Fruit fly (Drosophila melanogaster) whole organism, embryonic: ENCODE measurements around the gene Obp99d.

Experiments used
- Ada2b ChIP-seq: fragments of 200-800 bp; sonication (Bioruptor generic); IDR thresholded peaks from 2 replicates; pipeline ENCODE4 v1.3.6; 2022; ENCODE audit warnings: missing biosample characterization, missing genetic modification characterization
- BEAF-32 ChIP-seq: fragments of 200-800 bp; sonication (Bioruptor generic); optimal IDR thresholded peaks from 3 replicates; lab custom pipeline; 2017; ENCODE audit warnings: missing biosample characterization, missing genetic modification characterization, mild to moderate bottlenecking, moderate library complexity, missing genetic modification reagents
- Bgb ChIP-seq: fragments of 200-800 bp; sonication (Bioruptor generic); IDR thresholded peaks from 2 replicates; pipeline ENCODE4 v1.3.6; 2022; ENCODE audit warnings: missing biosample characterization, missing genetic modification characterization; ENCODE audit not compliant: partially characterized antibody
- CG1024 ChIP-seq: fragments of 200-800 bp; sonication (Bioruptor generic); IDR thresholded peaks from 2 replicates; pipeline ENCODE4 v1.3.6; 2022; ENCODE audit warnings: missing biosample characterization, missing genetic modification characterization
- CG10979 ChIP-seq: fragments of 200-800 bp; sonication (Bioruptor generic); optimal IDR thresholded peaks from 2 replicates; lab custom pipeline; 2018; ENCODE audit warnings: missing biosample characterization, mild to moderate bottlenecking, missing genetic modification characterization, moderate library complexity
- CG11723 ChIP-seq: fragments of 200-800 bp; sonication (Bioruptor generic); optimal IDR thresholded peaks from 2 replicates; lab custom pipeline; 2017; ENCODE audit warnings: missing biosample characterization, mild to moderate bottlenecking, missing genetic modification characterization
- CG12104 ChIP-seq: fragments of 200-800 bp; sonication (Bioruptor generic); optimal IDR thresholded peaks from 3 replicates; lab custom pipeline; 2016; ENCODE audit warnings: missing biosample characterization, missing genetic modification characterization
- CG1233 ChIP-seq: fragments of 200-800 bp; sonication (Bioruptor generic); optimal IDR thresholded peaks from 4 replicates; lab custom pipeline; 2018; ENCODE audit warnings: missing biosample characterization, mild to moderate bottlenecking, missing genetic modification characterization
- CG12942 ChIP-seq: fragments of 200-800 bp; sonication (Bioruptor generic); optimal IDR thresholded peaks from 3 replicates; lab custom pipeline; 2016; ENCODE audit warnings: missing biosample characterization, missing genetic modification characterization
- CG13287 ChIP-seq: fragments of 200-800 bp; sonication (Bioruptor generic); IDR thresholded peaks from 2 replicates; pipeline ENCODE4 v1.3.6; 2022; ENCODE audit warnings: missing biosample characterization, missing genetic modification characterization; ENCODE audit not compliant: partially characterized antibody
- CG18599 ChIP-seq: fragments of 200-800 bp; sonication (Bioruptor generic); optimal IDR thresholded peaks from 3 replicates; lab custom pipeline; 2017; ENCODE audit warnings: missing biosample characterization, missing genetic modification characterization, mild to moderate bottlenecking, moderate library complexity, missing genetic modification reagents
- CG2120 ChIP-seq: fragments of 200-800 bp; sonication (Bioruptor generic); optimal IDR thresholded peaks from 3 replicates; lab custom pipeline; 2016; ENCODE audit warnings: missing biosample characterization, missing genetic modification characterization
- CG2678 ChIP-seq: fragments of 200-800 bp; sonication (Bioruptor generic); optimal IDR thresholded peaks from 3 replicates; lab custom pipeline; 2019; ENCODE audit warnings: missing biosample characterization, mild to moderate bottlenecking, missing genetic modification characterization, moderate library complexity
- CG30020 ChIP-seq: fragments of 200-800 bp; optimal IDR thresholded peaks from 2 replicates; lab custom pipeline; 2019; ENCODE audit warnings: missing biosample characterization, mild to moderate bottlenecking, missing genetic modification characterization, moderate library complexity
- CG4424 ChIP-seq: fragments of 200-800 bp; sonication (Bioruptor generic); optimal IDR thresholded peaks from 3 replicates; lab custom pipeline; 2016; ENCODE audit warnings: missing biosample characterization, missing genetic modification characterization
- CG5180 ChIP-seq: fragments of 200-800 bp; sonication (Bioruptor generic); optimal IDR thresholded peaks from 3 replicates; lab custom pipeline; 2017; ENCODE audit warnings: missing biosample characterization, missing genetic modification characterization, mild to moderate bottlenecking, moderate library complexity, missing genetic modification reagents
- CG6654 ChIP-seq: fragments of 200-800 bp; sonication (Bioruptor generic); optimal IDR thresholded peaks from 2 replicates; lab custom pipeline; 2017; ENCODE audit warnings: missing biosample characterization, mild to moderate bottlenecking, missing genetic modification characterization
- CG7839 ChIP-seq: fragments of 200-800 bp; sonication (Bioruptor generic); optimal IDR thresholded peaks from 3 replicates; lab custom pipeline; 2018; ENCODE audit warnings: missing biosample characterization, mild to moderate bottlenecking, missing genetic modification characterization, moderate library complexity
- CG9609 ChIP-seq: fragments of 200-800 bp; sonication (Bioruptor generic); optimal IDR thresholded peaks from 3 replicates; lab custom pipeline; 2016; ENCODE audit warnings: missing biosample characterization, missing genetic modification characterization
- CG9876 ChIP-seq: fragments of 200-800 bp; sonication (Bioruptor generic); optimal IDR thresholded peaks from 2 replicates; lab custom pipeline; 2016; ENCODE audit warnings: missing biosample characterization, missing genetic modification characterization
- CTCF ChIP-seq: fragments of 200-800 bp; sonication (Bioruptor generic); optimal IDR thresholded peaks from 2 replicates; lab custom pipeline; 2017; ENCODE audit warnings: missing biosample characterization, mild to moderate bottlenecking, missing genetic modification characterization, moderate library complexity
- D19B ChIP-seq: fragments of 200-800 bp; sonication (Bioruptor generic); optimal IDR thresholded peaks from 2 replicates; lab custom pipeline; 2017; ENCODE audit warnings: missing biosample characterization, mild to moderate bottlenecking, missing genetic modification characterization
- Drgx ChIP-seq: fragments of 200-800 bp; sonication (Bioruptor generic); IDR thresholded peaks from 2 replicates; pipeline ENCODE4 v1.3.6; 2022; ENCODE audit warnings: missing biosample characterization, missing genetic modification characterization
- Gug ChIP-seq: fragments of 200-800 bp; sonication (Bioruptor generic); IDR thresholded peaks from 4 replicates; pipeline ENCODE4 v1.3.6; 2022; ENCODE audit warnings: missing biosample characterization, missing genetic modification characterization
- HmgZ ChIP-seq: fragments of 200-800 bp; sonication (Bioruptor generic); optimal IDR thresholded peaks from 2 replicates; lab custom pipeline; 2018; ENCODE audit warnings: missing biosample characterization, mild to moderate bottlenecking, missing genetic modification characterization
- Jarid2 ChIP-seq: fragments of 200-800 bp; sonication (Bioruptor generic); optimal IDR thresholded peaks from 3 replicates; lab custom pipeline; 2017; ENCODE audit warnings: mild to moderate bottlenecking, missing biosample characterization, missing genetic modification reagents, missing genetic modification characterization
- MESR4 ChIP-seq: fragments of 200-800 bp; sonication (Bioruptor generic); optimal IDR thresholded peaks from 2 replicates; lab custom pipeline; 2018; ENCODE audit warnings: missing biosample characterization, mild to moderate bottlenecking, missing genetic modification characterization, moderate library complexity
- Oli ChIP-seq: fragments of 200-800 bp; sonication (Bioruptor generic); optimal IDR thresholded peaks from 2 replicates; lab custom pipeline; 2018; ENCODE audit warnings: missing biosample characterization, mild to moderate bottlenecking, missing genetic modification characterization, moderate library complexity
- Poxn ChIP-seq: fragments of 200-800 bp; sonication (Bioruptor generic); IDR thresholded peaks from 2 replicates; pipeline ENCODE4 v1.3.6; 2022; ENCODE audit warnings: missing biosample characterization, missing genetic modification characterization
- Sox102F ChIP-seq: fragments of 200-800 bp; sonication (Bioruptor generic); optimal IDR thresholded peaks from 2 replicates; lab custom pipeline; 2018; ENCODE audit warnings: missing biosample characterization, mild to moderate bottlenecking, missing genetic modification characterization, moderate library complexity
- Sry-β ChIP-seq: fragments of 200-800 bp; sonication (Bioruptor generic); optimal IDR thresholded peaks from 2 replicates; lab custom pipeline; 2018; ENCODE audit warnings: missing biosample characterization, mild to moderate bottlenecking, missing genetic modification characterization, moderate library complexity
- Ssrp ChIP-seq: fragments of 200-800 bp; sonication (Bioruptor generic); optimal IDR thresholded peaks from 2 replicates; lab custom pipeline; 2018; ENCODE audit warnings: missing biosample characterization, mild to moderate bottlenecking, missing genetic modification characterization, moderate library complexity
- Trl ChIP-seq, 3 experiments: fragments of >200 bp in 2 of 3; fragments of 200-800 bp in 1 of 3; sonication (Bioruptor generic) in 1 of 3; optimal IDR thresholded peaks; 2 replicates in 1 of 3; 3 replicates in 2 of 3; lab custom pipeline; 2016 to 2017; ENCODE audit warnings: missing biosample characterization in 1 of 3, missing genetic modification characterization in 1 of 3
- ab ChIP-seq: fragments of 200-800 bp; sonication (Bioruptor generic); optimal IDR thresholded peaks from 2 replicates; lab custom pipeline; 2016; ENCODE audit warnings: missing biosample characterization, missing genetic modification characterization
- ara ChIP-seq: fragments of 200-800 bp; sonication (Bioruptor generic); IDR thresholded peaks from 2 replicates; pipeline ENCODE4 v1.3.6; 2022; ENCODE audit warnings: missing biosample characterization, missing genetic modification characterization
- emc ChIP-seq: fragments of 200-800 bp; sonication (Bioruptor generic); optimal IDR thresholded peaks from 2 replicates; lab custom pipeline; 2016; ENCODE audit warnings: missing biosample characterization, missing genetic modification characterization
- ems ChIP-seq: fragments of 200-800 bp; sonication (Bioruptor generic); optimal IDR thresholded peaks from 3 replicates; lab custom pipeline; 2016; ENCODE audit warnings: missing biosample characterization, missing genetic modification characterization
- en ChIP-seq: fragments of 200-800 bp; sonication (Bioruptor generic); optimal IDR thresholded peaks from 2 replicates; lab custom pipeline; 2016; ENCODE audit warnings: missing biosample characterization, missing genetic modification characterization
- esg ChIP-seq: fragments of 200-800 bp; sonication (Bioruptor generic); conservative IDR thresholded peaks from 2 replicates; pipeline ENCODE4 v1.3.6; 2022; ENCODE audit warnings: missing biosample characterization, missing genetic modification characterization
- lmd ChIP-seq: fragments of 200-800 bp; sonication (Bioruptor generic); IDR thresholded peaks from 2 replicates; pipeline ENCODE4 v1.3.6; 2022; ENCODE audit warnings: missing biosample characterization, missing genetic modification characterization
- lov ChIP-seq, 2 experiments: fragments of 200-800 bp in 1 of 2; fragments of >200 bp in 1 of 2; sonication (Bioruptor generic) in 1 of 2; IDR thresholded peaks in 1 of 2; optimal IDR thresholded peaks in 1 of 2; 2 replicates in 1 of 2; 3 replicates in 1 of 2; pipeline versions ENCODE4 v1.3.6 to Lab custom; 2017 to 2022; ENCODE audit warnings: missing biosample characterization in 1 of 2, missing genetic modification characterization in 1 of 2
- nmo ChIP-seq: fragments of 200-800 bp; sonication (Bioruptor generic); optimal IDR thresholded peaks from 2 replicates; lab custom pipeline; 2018; ENCODE audit warnings: missing biosample characterization, mild to moderate bottlenecking, missing genetic modification characterization, moderate library complexity
- pho ChIP-seq: fragments of 200-800 bp; sonication (Bioruptor generic); optimal IDR thresholded peaks from 2 replicates; lab custom pipeline; 2016; ENCODE audit warnings: missing biosample characterization, missing genetic modification characterization
- pita ChIP-seq: fragments of 200-800 bp; sonication (Bioruptor generic); optimal IDR thresholded peaks from 2 replicates; lab custom pipeline; 2017; ENCODE audit warnings: missing biosample characterization, mild to moderate bottlenecking, missing genetic modification characterization
- sens ChIP-seq: fragments of 200-800 bp; sonication (Bioruptor generic); peaks from one replicate; lab custom pipeline; 2016; ENCODE audit warnings: missing biosample characterization, missing genetic modification characterization
- ssp ChIP-seq: fragments of 200-800 bp; sonication (Bioruptor generic); IDR thresholded peaks from 2 replicates; pipeline ENCODE4 v1.3.6; 2022; ENCODE audit warnings: missing biosample characterization, missing genetic modification characterization
- tio ChIP-seq: fragments of 200-800 bp; sonication (Bioruptor generic); optimal IDR thresholded peaks from 2 replicates; lab custom pipeline; 2017; ENCODE audit warnings: missing biosample characterization, missing genetic modification characterization, inconsistent platforms
- tna ChIP-seq: fragments of 200-800 bp; sonication (Bioruptor generic); IDR thresholded peaks from 2 replicates; pipeline ENCODE4 v1.3.6; 2022; ENCODE audit warnings: missing biosample characterization, missing genetic modification characterization; ENCODE audit not compliant: partially characterized antibody
- tup ChIP-seq: fragments of 200-800 bp; sonication (Bioruptor generic); optimal IDR thresholded peaks from 2 replicates; lab custom pipeline; 2016; ENCODE audit warnings: missing biosample characterization, mild to moderate bottlenecking, missing genetic modification characterization, moderate library complexity
- tx ChIP-seq: fragments of 200-800 bp; sonication (Bioruptor generic); optimal IDR thresholded peaks from 2 replicates; lab custom pipeline; 2016; ENCODE audit warnings: missing biosample characterization, missing genetic modification characterization

The Obp99d gene

DNA sequence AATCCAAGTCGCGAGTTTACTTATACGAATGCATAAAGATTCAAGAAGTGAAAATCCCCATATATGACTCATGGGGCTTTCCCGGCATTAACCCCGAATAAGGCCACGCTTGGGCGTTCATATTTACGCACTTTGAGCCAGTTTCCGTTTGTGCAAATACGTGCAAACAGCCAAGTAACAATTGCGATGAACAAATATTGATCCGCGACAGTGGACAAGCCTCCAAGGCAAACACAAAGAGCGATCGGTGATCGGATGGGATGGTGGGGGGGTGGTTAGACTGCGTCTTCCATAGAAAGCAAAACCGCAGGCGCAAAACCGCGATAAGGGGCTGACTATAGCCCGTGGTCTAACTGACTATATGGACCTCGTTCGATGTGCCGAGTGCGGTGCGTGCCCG lies 42.9 kb downstream of the Obp99d start (continued):
- no peak for TF ChIP-seq Poxn (GFP tag; lab: Robert Waterston, UW)
- TF ChIP-seq Trl (optimal IDR thresholded peaks at IDR 0.05; lab: Kevin White, UChicago), result no peak
- peak; percentile 12 for TF ChIP-seq Trl (GFP tag; optimal IDR thresholded peaks at IDR 0.05; lab: Kevin White, UChicago)
- TF ChIP-seq CG9609 (GFP tag; lab: Kevin White, UChicago), result no peak
- no peak for TF ChIP-seq lmd (GFP tag; lab: Robert Waterston, UW)
- TF ChIP-seq CG12104, result no peak
- TF ChIP-seq CG1233, result peak; percentile 31
- no peak for TF ChIP-seq CG5180 (GFP tag; lab: Kevin White, UChicago)
- no peak for TF ChIP-seq CG30020 (tag; lab: Kevin White, UChicago)
- TF ChIP-seq tup (GFP tag; lab: Kevin White, UChicago), result no peak
- no peak for TF ChIP-seq CG4424 (GFP tag; lab: Kevin White, UChicago)
- TF ChIP-seq, all 482 proteins: peak for 81

DNA sequence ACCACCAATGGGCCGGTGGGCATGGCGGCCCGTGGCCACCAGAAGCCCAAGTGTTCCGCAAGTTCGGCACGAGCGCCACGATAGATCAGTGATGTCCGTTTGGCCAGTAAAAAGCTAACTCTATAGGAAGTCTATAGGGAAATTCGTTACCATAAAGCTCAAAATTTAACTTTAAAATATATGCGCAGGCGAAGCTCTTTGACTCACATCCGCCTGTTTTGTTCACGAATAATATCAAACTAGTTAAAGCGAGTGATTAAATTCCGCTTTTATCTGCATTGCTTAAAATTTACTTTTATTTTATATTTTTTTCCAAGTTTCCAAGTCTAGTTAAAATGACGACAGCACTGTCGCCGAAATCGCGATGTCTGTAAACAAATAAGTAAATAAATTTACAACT lies 43.4 kb downstream of the Obp99d start:
- TF ChIP-seq esg (GFP tag; lab: Robert Waterston, UW) (no peak), emc (GFP tag; lab: Kevin White, UChicago) (no peak), CG2678 (tag; lab: Kevin White, UChicago) (no peak), pita (GFP tag; lab: Kevin White, UChicago) (no peak), Ssrp (tag; lab: Kevin White, UChicago) (peak; percentile 2), Ada2b (GFP tag; lab: Robert Waterston, UW) (no peak), Jarid2 (no peak), Oli (tag; lab: Kevin White, UChicago) (peak; percentile 21), CG11723 (no peak), D19B (no peak), tna (GFP tag; lab: Robert Waterston, UW) (no peak), CG4424 (GFP tag; lab: Kevin White, UChicago) (no peak), CG6654 (GFP tag; lab: Kevin White, UChicago) (no peak), CG13287 (GFP tag; lab: Robert Waterston, UW) (no peak), ara (GFP tag; lab: Robert Waterston, UW) (no peak), tio (GFP tag; lab: Kevin White, UChicago) (no peak), CG1024 (GFP tag; lab: Robert Waterston, UW) (no peak), ssp (GFP tag; lab: Robert Waterston, UW) (no peak), HmgZ (tag; lab: Kevin White, UChicago) (no peak), BEAF-32 (GFP tag; lab: Kevin White, UChicago) (no peak), CG9876 (GFP tag; lab: Kevin White, UChicago) (no peak), CTCF (no peak), ab (GFP tag; lab: Kevin White, UChicago) (no peak), tx (GFP tag; lab: Kevin White, UChicago) (no peak), CG10979 (no peak), nmo (GFP tag; lab: Kevin White, UChicago) (no peak), pho (GFP tag; lab: Kevin White, UChicago) (no peak), CG2120 (GFP tag; lab: Kevin White, UChicago) (no peak), en (no peak), Sry-β (peak; percentile 44), Drgx (GFP tag; lab: Robert Waterston, UW) (peak; percentile 25; the same call in 1 of the 2 replicates), Gug (GFP tag; lab: Robert Waterston, UW) (no peak), CG12942 (GFP tag; lab: Kevin White, UChicago) (no peak), CG7839 (tag; lab: Kevin White, UChicago) (peak; percentile 5), lov (optimal IDR thresholded peaks at IDR 0.05; lab: Kevin White, UChicago) (no peak), lov (GFP tag; IDR thresholded peaks at IDR 0.05; lab: Robert Waterston, UW) (no peak), CG18599 (no peak), sens (GFP tag; lab: Kevin White, UChicago) (peak; percentile 44), MESR4 (GFP tag; lab: Kevin White, UChicago) (no peak), ems (GFP tag; lab: Kevin White, UChicago) (no peak), Sox102F (GFP tag; lab: Kevin White, UChicago) (peak; percentile 3), Bgb (no peak)
